Worm (Caenorhabditis elegans) whole organism, L4 larva: ENCODE data around the gene wago-4.

ENCODE experiments used
- F10B5.3 ChIP-seq: sonication (generic microtip); optimal IDR thresholded peaks from 2 replicates; lab custom pipeline; 2016; ENCODE audit warnings: mild to moderate bottlenecking, missing genetic modification characterization, missing compliant biosample characterization
- F49E8.2 ChIP-seq: sonication (generic microtip); optimal IDR thresholded peaks from 2 replicates; lab custom pipeline; 2016; ENCODE audit warnings: missing compliant biosample characterization, mild to moderate bottlenecking, missing genetic modification characterization, borderline replicate concordance
- T20F7.1 ChIP-seq: fragments of 200-800 bp; sonication (Bioruptor generic); optimal IDR thresholded peaks from 2 replicates; lab custom pipeline; 2018; ENCODE audit warnings: mild to moderate bottlenecking, missing genetic modification characterization, missing compliant biosample characterization
- ZK546.5 ChIP-seq, 2 experiments: sonication (generic microtip); optimal IDR thresholded peaks; 2 replicates each; lab custom pipeline; 2017; ENCODE audit warnings: missing biosample characterization in 2 of 2, missing genetic modification characterization in 2 of 2
- ceh-28 ChIP-seq: fragments of 150-350 bp; optimal IDR thresholded peaks from 2 replicates; lab custom pipeline; 2014; ENCODE audit warnings: missing biosample characterization, missing genetic modification reagents, missing genetic modification characterization
- ceh-62 ChIP-seq: sonication (generic microtip); optimal IDR thresholded peaks from 2 replicates; lab custom pipeline; 2017; ENCODE audit warnings: missing biosample characterization, missing genetic modification characterization
- daf-16 ChIP-seq, 3 experiments: sonication (generic microtip); optimal IDR thresholded peaks; 2 replicates each; lab custom pipeline; 2016 to 2017; ENCODE audit warnings: missing genetic modification characterization in 3 of 3, missing genetic modification reagents in 3 of 3, mild to moderate bottlenecking in 2 of 3, missing compliant biosample characterization in 2 of 3, missing biosample characterization in 1 of 3, moderate library complexity in 1 of 3
- daf-8 ChIP-seq: fragments of 200-800 bp; sonication (Bioruptor generic); IDR thresholded peaks from 2 replicates; pipeline ENCODE4 v1.3.6; 2022; ENCODE audit warnings: missing genetic modification characterization, missing compliant biosample characterization
- dmd-6 ChIP-seq: fragments of 200-800 bp; sonication (Bioruptor generic); IDR thresholded peaks from 2 replicates; pipeline ENCODE4 v1.3.6; 2022; ENCODE audit warnings: missing genetic modification reagents, missing genetic modification characterization, missing compliant biosample characterization
- dve-1 ChIP-seq: sonication (generic microtip); optimal IDR thresholded peaks from 2 replicates; lab custom pipeline; 2017; ENCODE audit warnings: antibody characterized with exemption, mild to moderate bottlenecking, missing genetic modification characterization, missing compliant biosample characterization; ENCODE audit not compliant: insufficient read depth
- egl-27 ChIP-seq: sonication (generic microtip); optimal IDR thresholded peaks from 3 replicates; lab custom pipeline; 2017; ENCODE audit warnings: missing biosample characterization, missing genetic modification reagents, missing genetic modification characterization
- egl-43 ChIP-seq: fragments of 200-800 bp; sonication (Bioruptor generic); IDR thresholded peaks from 2 replicates; pipeline ENCODE4 v1.3.6; 2022; ENCODE audit warnings: missing genetic modification reagents, missing genetic modification characterization, missing compliant biosample characterization
- fos-1 ChIP-seq: fragments of 150-350 bp; optimal IDR thresholded peaks from 2 replicates; lab custom pipeline; 2014; ENCODE audit warnings: missing biosample characterization, missing genetic modification characterization
- hlh-11 ChIP-seq: fragments of 200-800 bp; sonication (Bioruptor generic); optimal IDR thresholded peaks from 2 replicates; lab custom pipeline; 2018; ENCODE audit warnings: mild to moderate bottlenecking, missing genetic modification characterization, missing compliant biosample characterization
- hlh-30 ChIP-seq: sonication (generic microtip); optimal IDR thresholded peaks from 2 replicates; lab custom pipeline; 2017; ENCODE audit warnings: antibody characterized with exemption, mild to moderate bottlenecking, missing genetic modification characterization, missing compliant biosample characterization; ENCODE audit not compliant: insufficient read depth
- hmg-1.1 ChIP-seq: fragments of 200-800 bp; sonication (Bioruptor generic); IDR thresholded peaks from 2 replicates; pipeline ENCODE4 v1.3.6; 2022; ENCODE audit warnings: missing genetic modification reagents, missing genetic modification characterization, missing compliant biosample characterization
- lim-7 ChIP-seq: fragments of 200-800 bp; sonication (Bioruptor generic); IDR thresholded peaks from 2 replicates; pipeline ENCODE4 v1.3.6; 2022; ENCODE audit warnings: missing genetic modification characterization, missing compliant biosample characterization
- lin-1 ChIP-seq: fragments of 200-800 bp; sonication (Bioruptor generic); IDR thresholded peaks from 2 replicates; pipeline ENCODE4 v1.3.6; 2022; ENCODE audit warnings: missing genetic modification reagents, missing genetic modification characterization, missing compliant biosample characterization
- mdl-1 ChIP-seq, 2 experiments: fragments of 150-350 bp in 1 of 2; sonication (generic microtip) in 1 of 2; optimal IDR thresholded peaks; 2 replicates each; lab custom pipeline; 2014 to 2017; ENCODE audit warnings: missing biosample characterization in 2 of 2, missing genetic modification characterization in 2 of 2
- mep-1 ChIP-seq: fragments of 150-350 bp; sonication (generic microtip); optimal IDR thresholded peaks from 3 replicates; lab custom pipeline; 2014; ENCODE audit warnings: missing biosample characterization, missing genetic modification characterization
- mxl-3 ChIP-seq: fragments of 200-800 bp; sonication (Bioruptor generic); optimal IDR thresholded peaks from 2 replicates; lab custom pipeline; 2018; ENCODE audit warnings: mild to moderate bottlenecking, missing genetic modification characterization, missing compliant biosample characterization
- nhr-102 ChIP-seq: sonication (generic microtip); optimal IDR thresholded peaks from 2 replicates; lab custom pipeline; 2016; ENCODE audit warnings: mild to moderate bottlenecking, missing genetic modification characterization, moderate library complexity, missing compliant biosample characterization
- nhr-111 ChIP-seq: fragments of 200-800 bp; sonication (Bioruptor generic); optimal IDR thresholded peaks from 2 replicates; lab custom pipeline; 2018; ENCODE audit warnings: mild to moderate bottlenecking, missing genetic modification characterization, missing compliant biosample characterization
- nhr-28 ChIP-seq: fragments of 150-350 bp; optimal IDR thresholded peaks from 2 replicates; lab custom pipeline; 2014; ENCODE audit warnings: missing biosample characterization, missing genetic modification characterization
- nhr-41 ChIP-seq: fragments of 200-800 bp; sonication (Bioruptor generic); IDR thresholded peaks from 2 replicates; pipeline ENCODE4 v1.3.6; 2022; ENCODE audit warnings: missing genetic modification reagents, missing genetic modification characterization, missing compliant biosample characterization
- nhr-6 ChIP-seq: fragments of 150-350 bp; optimal IDR thresholded peaks from 2 replicates; lab custom pipeline; 2014; ENCODE audit warnings: missing biosample characterization, missing genetic modification characterization
- nhr-77 ChIP-seq: fragments of 150-350 bp; optimal IDR thresholded peaks from 2 replicates; lab custom pipeline; 2014; ENCODE audit warnings: missing biosample characterization, missing genetic modification characterization
- php-3 ChIP-seq: fragments of 200-800 bp; sonication (Bioruptor generic); IDR thresholded peaks from 2 replicates; pipeline ENCODE4 v1.3.6; 2022; ENCODE audit warnings: missing genetic modification reagents, missing genetic modification characterization, missing compliant biosample characterization
- pqm-1 ChIP-seq: sonication (generic microtip); optimal IDR thresholded peaks from 2 replicates; lab custom pipeline; 2017; ENCODE audit warnings: missing biosample characterization, missing genetic modification characterization
- rbr-2 ChIP-seq: sonication (generic microtip); optimal IDR thresholded peaks from 2 replicates; lab custom pipeline; 2016; ENCODE audit warnings: missing genotype, missing genetic modification characterization, missing compliant biosample characterization
- skn-1 ChIP-seq: fragments of 150-350 bp; optimal IDR thresholded peaks from 2 replicates; lab custom pipeline; 2014; ENCODE audit warnings: missing biosample characterization, missing genetic modification characterization
- snpc-1.2 ChIP-seq: fragments of 200-800 bp; sonication (Bioruptor generic); IDR thresholded peaks from 2 replicates; pipeline ENCODE4 v1.3.6; 2022; ENCODE audit warnings: missing genetic modification reagents, missing genetic modification characterization, missing compliant biosample characterization
- spr-1 ChIP-seq: sonication (generic microtip); optimal IDR thresholded peaks from 2 replicates; lab custom pipeline; 2016; ENCODE audit warnings: mild to moderate bottlenecking, missing genetic modification characterization, missing compliant biosample characterization
- tag-97 ChIP-seq: fragments of 200-800 bp; sonication (Bioruptor generic); IDR thresholded peaks from 2 replicates; pipeline ENCODE4 v1.3.6; 2022; ENCODE audit warnings: missing genetic modification characterization, missing compliant biosample characterization
- unc-62 ChIP-seq, 3 experiments: fragments of 150-350 bp in 1 of 3; sonication (generic microtip); optimal IDR thresholded peaks in 2 of 3; peaks in 1 of 3; 1 replicate in 1 of 3; 2 replicates in 2 of 3; lab custom pipeline; 2014 to 2017; ENCODE audit warnings: missing biosample characterization in 3 of 3, missing genetic modification characterization in 3 of 3, missing genetic modification reagents in 3 of 3, missing genotype in 1 of 3
- vab-7 ChIP-seq: fragments of 200-800 bp; sonication (Bioruptor generic); IDR thresholded peaks from 2 replicates; pipeline ENCODE4 v1.3.6; 2022; ENCODE audit warnings: missing genetic modification reagents, missing genetic modification characterization, missing compliant biosample characterization
- zfp-3 ChIP-seq: fragments of 200-800 bp; sonication (Bioruptor generic); conservative IDR thresholded peaks from 2 replicates; pipeline ENCODE4 v1.3.6; 2022; ENCODE audit warnings: missing genetic modification reagents, missing genetic modification characterization, missing compliant biosample characterization

Gene wago-4

DNA sequence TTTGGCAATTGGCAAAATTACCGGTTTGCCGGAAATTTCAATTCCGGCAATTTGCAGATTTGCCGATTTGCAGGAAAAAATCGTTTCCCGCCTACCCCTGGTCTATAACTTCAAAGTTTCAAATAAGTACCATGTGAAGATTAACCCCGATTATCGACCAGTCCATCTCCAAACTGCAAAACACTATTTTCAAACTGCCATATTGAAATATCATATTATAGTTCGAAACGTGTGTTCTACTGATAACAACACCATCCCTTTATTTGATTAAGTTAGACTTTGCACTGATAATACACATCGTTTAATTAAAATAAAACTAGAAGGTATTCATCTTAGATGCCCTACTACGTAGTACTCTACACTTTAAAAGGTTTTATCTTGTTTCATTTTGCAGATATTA is 10.8 kb downstream of the wago-4 start:
- TF ChIP-seq pqm-1 (tag; lab: Kevin White, UChicago) (peak; percentile 44), fos-1 (no peak), zfp-3 (GFP tag; lab: Robert Waterston, UW) (no peak), nhr-6 (no peak), unc-62 (GFP tag; optimal IDR thresholded peaks at IDR 0.05 in 1 of 2; lab: Kevin White, UChicago) (peak in 1 of 2 experiments; percentile 87), unc-62 (tag; optimal IDR thresholded peaks at IDR 0.05; lab: Kevin White, UChicago) (no peak)

DNA sequence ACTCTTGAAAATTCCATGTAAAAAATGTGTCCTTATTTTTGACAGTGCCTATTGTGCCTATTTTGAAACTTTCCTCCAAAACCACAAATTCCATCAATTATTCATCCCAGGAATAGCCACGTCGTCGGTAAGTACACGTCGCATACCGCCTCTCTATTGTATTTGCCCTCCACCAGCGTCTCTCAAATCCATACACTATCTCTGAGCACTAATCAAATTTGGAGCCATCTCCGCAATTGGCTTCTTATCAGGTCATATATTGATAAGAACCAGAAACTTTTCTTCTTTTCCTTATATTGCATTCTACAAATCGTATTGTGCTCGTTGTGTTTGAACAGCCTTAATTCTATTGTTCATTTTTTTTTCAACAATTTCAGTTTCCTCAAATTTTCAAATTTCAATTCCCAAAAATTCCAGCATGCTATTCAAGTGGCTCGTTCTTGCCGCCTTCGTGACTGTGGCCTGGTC is 12.1 kb downstream of the wago-4 start, which contains the start of gene dct-18:
dct-18 (plus strand) TSS at position 418 of the 468 bp plus-strand sequence.
- TF ChIP-seq lin-1 (GFP tag; lab: Robert Waterston, UW) (0 out of 2 replicates have a peak, but pooled peaks have one; percentile 15), nhr-77 (tag; lab: Kevin White, UChicago) (peak; percentile 29), pqm-1 (tag; lab: Kevin White, UChicago) (peak; percentile 77), dve-1 (tag; lab: Kevin White, UChicago) (peak; percentile 66), dmd-6 (GFP tag; lab: Robert Waterston, UW) (peak; percentile 48), mxl-3 (peak; percentile 0), php-3 (GFP tag; lab: Robert Waterston, UW) (0 out of 2 replicates have a peak, but pooled peaks have one; percentile 20), egl-27 (tag; lab: Kevin White, UChicago) (no peak), hlh-11 (peak; percentile 62), F49E8.2 (tag; lab: Kevin White, UChicago) (no peak), egl-43 (GFP tag; lab: Robert Waterston, UW) (no peak), nhr-41 (0 out of 2 replicates have a peak, but pooled peaks have one; percentile 39), daf-16 (GFP tag; optimal IDR thresholded peaks at IDR 0.05; lab: Kevin White, UChicago) (no peak), daf-16 (tag; optimal IDR thresholded peaks at IDR 0.05; lab: Kevin White, UChicago) (peak; percentile 54), nhr-28 (tag; lab: Kevin White, UChicago) (peak; percentile 88)

DNA sequence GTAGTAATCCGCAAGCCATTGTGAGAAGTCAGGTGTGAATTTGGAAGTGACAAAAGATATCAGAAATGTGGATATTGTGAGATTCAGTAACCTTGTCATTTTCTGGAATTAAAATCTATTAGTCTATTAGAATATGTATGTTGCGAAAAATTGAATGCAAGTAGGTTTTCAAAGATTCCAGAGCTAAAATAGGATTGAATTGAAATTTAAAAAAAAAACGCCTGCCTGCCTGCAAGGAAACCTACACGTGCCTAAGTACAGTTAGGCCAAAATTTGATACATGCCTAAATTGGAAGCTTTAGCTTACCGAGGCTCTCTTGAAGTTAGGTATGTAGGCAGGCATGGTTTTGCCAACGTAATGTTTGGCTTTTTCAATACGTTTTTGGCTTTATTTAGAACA is 15.9 kb downstream of the wago-4 start, which contains the start of gene lips-9:
lips-9 (minus strand) TSS at position 101 of the 400 bp plus-strand sequence.
- TF ChIP-seq spr-1 (no peak), tag-97 (GFP tag; lab: Robert Waterston, UW) (no peak), hlh-11 (no peak), vab-7 (GFP tag; lab: Robert Waterston, UW) (no peak), lin-1 (GFP tag; lab: Robert Waterston, UW) (no peak), ZK546.5 (tag; optimal IDR thresholded peaks at IDR 0.05; lab: Kevin White, UChicago) (no peak), lim-7 (GFP tag; lab: Robert Waterston, UW) (no peak), unc-62 (GFP tag; optimal IDR thresholded peaks at IDR 0.05 in 1 of 2; lab: Kevin White, UChicago) (no peak), unc-62 (tag; optimal IDR thresholded peaks at IDR 0.05; lab: Kevin White, UChicago) (no peak), rbr-2 (tag; lab: Kevin White, UChicago) (no peak), fos-1 (no peak), F10B5.3 (tag; lab: Kevin White, UChicago) (no peak)
- TF ChIP-seq, all 104 proteins: peak for 0

DNA sequence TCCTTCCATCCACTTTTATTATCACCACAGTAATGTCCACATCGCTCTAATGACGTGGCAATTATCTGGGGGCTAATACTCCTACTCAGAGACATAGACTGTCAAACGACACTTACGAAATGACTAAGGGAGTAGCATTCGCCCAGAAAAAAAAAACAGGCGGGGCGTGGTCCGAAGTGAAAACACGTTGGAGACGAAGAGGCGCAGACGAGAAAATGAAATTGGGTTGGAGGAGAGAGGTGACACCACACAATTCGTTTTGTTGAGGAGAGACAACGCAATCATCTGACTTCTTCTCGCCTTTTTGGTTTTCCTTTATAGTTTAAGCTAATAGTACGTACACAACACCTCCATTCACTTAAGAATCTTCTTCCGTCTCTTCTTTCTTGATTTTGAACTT is 19.8 kb downstream of the wago-4 start:
- peak; percentile 37 for TF ChIP-seq mep-1 (tag; lab: Kevin White, UChicago)
- TF ChIP-seq hlh-11, result peak; percentile 29
- TF ChIP-seq mxl-3, result peak; percentile 61
- no peak for TF ChIP-seq vab-7 (GFP tag; lab: Robert Waterston, UW)
- TF ChIP-seq ceh-62, result no peak
- TF ChIP-seq mdl-1 (tag; optimal IDR thresholded peaks at IDR 0.05; lab: Kevin White, UChicago), result peak in 1 of 2 experiments; percentile 32
- no peak for TF ChIP-seq daf-8 (GFP tag; lab: Robert Waterston, UW)
- TF ChIP-seq egl-43 (GFP tag; lab: Robert Waterston, UW), result no peak
- TF ChIP-seq dve-1 (tag; lab: Kevin White, UChicago), result peak; percentile 35
- TF ChIP-seq ceh-28 (tag; lab: Kevin White, UChicago), result no peak
- no peak for TF ChIP-seq nhr-102 (tag; lab: Kevin White, UChicago)
- no peak for TF ChIP-seq snpc-1.2 (GFP tag; lab: Robert Waterston, UW)
- peak; percentile 68 for TF ChIP-seq nhr-28 (tag; lab: Kevin White, UChicago)
- no peak for TF ChIP-seq T20F7.1 (GFP tag; lab: Kevin White, UChicago)
- no peak for TF ChIP-seq egl-27 (tag; lab: Kevin White, UChicago)
- TF ChIP-seq skn-1 (tag; lab: Kevin White, UChicago), result no peak
- TF ChIP-seq lin-1 (GFP tag; lab: Robert Waterston, UW), result no peak
- TF ChIP-seq hlh-30, result peak; percentile 50
- no peak for TF ChIP-seq hmg-1.1 (GFP tag; lab: Robert Waterston, UW)
- no peak for TF ChIP-seq spr-1
- no peak for TF ChIP-seq nhr-111
